Worm (Caenorhabditis elegans) whole organism, young adult: Measurements from ENCODE around the gene F36G9.7.

ENCODE experiments used
- B0336.3 ChIP-seq: fragments of 200-800 bp; sonication (Bioruptor generic); IDR thresholded peaks from 2 replicates; pipeline ENCODE4 v1.3.6; 2022; ENCODE audit warnings: missing genetic modification characterization, missing compliant biosample characterization
- C06A6.2 ChIP-seq: fragments of 200-800 bp; sonication (Bioruptor generic); conservative IDR thresholded peaks from 2 replicates; pipeline ENCODE4 v1.3.6; 2022; ENCODE audit warnings: missing genetic modification characterization, missing compliant biosample characterization
- D2030.7 ChIP-seq: fragments of 200-800 bp; sonication (Bioruptor generic); IDR thresholded peaks from 2 replicates; pipeline ENCODE4 v1.3.6; 2022; ENCODE audit warnings: missing genetic modification reagents, missing genetic modification characterization, missing compliant biosample characterization
- F10E7.11 ChIP-seq: sonication (generic microtip); optimal IDR thresholded peaks from 2 replicates; lab custom pipeline; 2017; ENCODE audit warnings: mild to moderate bottlenecking, missing genetic modification characterization, moderate library complexity, missing compliant biosample characterization
- F37B4.10 ChIP-seq: fragments of 200-800 bp; sonication (Bioruptor generic); IDR thresholded peaks from 2 replicates; pipeline ENCODE4 v1.3.6; 2022; ENCODE audit warnings: missing genetic modification characterization, missing compliant biosample characterization
- T07F8.4 ChIP-seq: sonication (generic microtip); optimal IDR thresholded peaks from 2 replicates; lab custom pipeline; 2016; ENCODE audit warnings: mild to moderate bottlenecking, missing genetic modification characterization, moderate library complexity, missing compliant biosample characterization
- Y53F4B.3 ChIP-seq: fragments of 200-800 bp; sonication (Bioruptor generic); IDR thresholded peaks from 2 replicates; pipeline ENCODE4 v1.3.6; 2022; ENCODE audit warnings: missing genetic modification reagents, missing genetic modification characterization, missing compliant biosample characterization
- atf-7 ChIP-seq: sonication (generic microtip); optimal IDR thresholded peaks from 2 replicates; lab custom pipeline; 2017; ENCODE audit warnings: mild to moderate bottlenecking, missing genetic modification characterization, missing compliant biosample characterization
- attf-5 ChIP-seq: fragments of 200-800 bp; sonication (Bioruptor generic); optimal IDR thresholded peaks from 2 replicates; lab custom pipeline; 2018; ENCODE audit warnings: mild to moderate bottlenecking, missing genetic modification characterization, missing compliant biosample characterization
- bed-2 ChIP-seq: fragments of 200-800 bp; sonication (Bioruptor generic); IDR thresholded peaks from 2 replicates; pipeline ENCODE4 v1.3.6; 2022; ENCODE audit warnings: missing genetic modification reagents, missing genetic modification characterization, missing compliant biosample characterization
- ceh-27 ChIP-seq: fragments of 200-800 bp; sonication (Bioruptor generic); optimal IDR thresholded peaks from 2 replicates; lab custom pipeline; 2018; ENCODE audit warnings: mild to moderate bottlenecking, missing genetic modification characterization, moderate library complexity, missing compliant biosample characterization
- ceh-58 ChIP-seq: fragments of 200-800 bp; sonication (Bioruptor generic); IDR thresholded peaks from 2 replicates; pipeline ENCODE4 v1.3.6; 2022; ENCODE audit warnings: missing genetic modification characterization, missing compliant biosample characterization
- dox-1 ChIP-seq: fragments of 200-800 bp; sonication (Bioruptor generic); IDR thresholded peaks from 2 replicates; pipeline ENCODE4 v1.3.6; 2022; ENCODE audit warnings: missing genetic modification reagents, missing genetic modification characterization, missing compliant biosample characterization
- ekl-4 ChIP-seq: fragments of 200-800 bp; sonication (Bioruptor generic); IDR thresholded peaks from 2 replicates; pipeline ENCODE4 v1.3.6; 2022; ENCODE audit warnings: missing genetic modification reagents, missing genetic modification characterization, missing compliant biosample characterization
- him-1 ChIP-seq: sonication (generic microtip); optimal IDR thresholded peaks from 2 replicates; lab custom pipeline; 2016; ENCODE audit warnings: missing genotype, missing genetic modification reagents, missing genetic modification characterization, missing compliant biosample characterization
- hlh-12 ChIP-seq: sonication (generic microtip); optimal IDR thresholded peaks from 2 replicates; lab custom pipeline; 2016; ENCODE audit warnings: missing genetic modification characterization, missing compliant biosample characterization
- hmg-1.2 ChIP-seq: fragments of 200-800 bp; sonication (Bioruptor generic); IDR thresholded peaks from 2 replicates; pipeline ENCODE4 v1.3.6; 2022; ENCODE audit warnings: missing genetic modification reagents, missing genetic modification characterization, missing compliant biosample characterization
- hsf-1 ChIP-seq: fragments of 200-800 bp; sonication (Bioruptor generic); IDR thresholded peaks from 2 replicates; pipeline ENCODE4 v1.3.6; 2022; ENCODE audit warnings: missing genetic modification reagents, missing genetic modification characterization, missing compliant biosample characterization
- let-526 ChIP-seq: fragments of 200-800 bp; sonication (Bioruptor generic); IDR thresholded peaks from 2 replicates; pipeline ENCODE4 v1.3.6; 2022; ENCODE audit warnings: missing genetic modification reagents, missing genetic modification characterization, missing compliant biosample characterization
- lin-26 ChIP-seq: fragments of 200-800 bp; sonication (Bioruptor generic); IDR thresholded peaks from 2 replicates; pipeline ENCODE4 v1.3.6; 2022; ENCODE audit warnings: missing genetic modification reagents, missing genetic modification characterization, missing compliant biosample characterization
- lir-1 ChIP-seq: fragments of 200-800 bp; sonication (Bioruptor generic); conservative IDR thresholded peaks from 2 replicates; pipeline ENCODE4 v1.3.6; 2022; ENCODE audit warnings: missing genetic modification reagents, missing genetic modification characterization, missing compliant biosample characterization
- madf-8 ChIP-seq: fragments of 200-800 bp; sonication (Bioruptor generic); conservative IDR thresholded peaks from 2 replicates; pipeline ENCODE4 v1.3.6; 2022; ENCODE audit warnings: missing genetic modification reagents, missing genetic modification characterization, missing compliant biosample characterization
- nfya-1 ChIP-seq: sonication (generic microtip); optimal IDR thresholded peaks from 2 replicates; lab custom pipeline; 2017; ENCODE audit warnings: antibody characterized with exemption, missing compliant biosample characterization, missing genetic modification characterization, borderline replicate concordance; ENCODE audit not compliant: insufficient read depth
- nfyb-1 ChIP-seq: fragments of 200-800 bp; sonication (Bioruptor generic); IDR thresholded peaks from 2 replicates; pipeline ENCODE4 v1.3.6; 2022; ENCODE audit warnings: missing genetic modification reagents, missing genetic modification characterization, missing compliant biosample characterization
- nhr-179 ChIP-seq: sonication (generic microtip); optimal IDR thresholded peaks from 2 replicates; lab custom pipeline; 2016; ENCODE audit warnings: mild to moderate bottlenecking, missing genetic modification characterization, missing compliant biosample characterization
- nhr-80 ChIP-seq: sonication (generic microtip); optimal IDR thresholded peaks from 2 replicates; lab custom pipeline; 2016; ENCODE audit warnings: missing genetic modification characterization, missing compliant biosample characterization
- pbrm-1 ChIP-seq: fragments of 200-800 bp; sonication (Bioruptor generic); IDR thresholded peaks from 2 replicates; pipeline ENCODE4 v1.3.6; 2022; ENCODE audit warnings: missing genetic modification reagents, missing genetic modification characterization, missing compliant biosample characterization
- rcor-1 ChIP-seq: fragments of 200-800 bp; sonication (Bioruptor generic); IDR thresholded peaks from 2 replicates; pipeline ENCODE4 v1.3.6; 2022; ENCODE audit warnings: missing genetic modification reagents, missing genetic modification characterization, missing compliant biosample characterization
- rec-8 ChIP-seq, 2 experiments: sonication (generic microtip); optimal IDR thresholded peaks; 2 replicates each; lab custom pipeline; 2016; ENCODE audit warnings: mild to moderate bottlenecking in 2 of 2, missing genetic modification characterization in 2 of 2, missing genetic modification reagents in 2 of 2, missing genotype in 2 of 2, missing biosample characterization in 1 of 2, missing compliant biosample characterization in 1 of 2, moderate library complexity in 1 of 2
- tlf-1 ChIP-seq: fragments of 200-800 bp; sonication (Bioruptor generic); optimal IDR thresholded peaks from 2 replicates; lab custom pipeline; 2018; ENCODE audit warnings: mild to moderate bottlenecking, missing genetic modification characterization, missing compliant biosample characterization
- unc-62 ChIP-seq: fragments of 150-350 bp; optimal IDR thresholded peaks from 2 replicates; lab custom pipeline; 2014; ENCODE audit warnings: missing biosample characterization, missing genetic modification reagents, missing genetic modification characterization
- ztf-25 ChIP-seq: fragments of 200-800 bp; sonication (Bioruptor generic); IDR thresholded peaks from 2 replicates; pipeline ENCODE4 v1.3.6; 2022; ENCODE audit warnings: missing genetic modification reagents, missing genetic modification characterization, missing compliant biosample characterization
- ztf-26 ChIP-seq: sonication (generic microtip); optimal IDR thresholded peaks from 2 replicates; lab custom pipeline; 2017; ENCODE audit warnings: missing genetic modification characterization, missing compliant biosample characterization
- ztf-28 ChIP-seq: fragments of 200-800 bp; sonication (Bioruptor generic); IDR thresholded peaks from 2 replicates; pipeline ENCODE4 v1.3.6; 2022; ENCODE audit warnings: missing genetic modification reagents, missing genetic modification characterization, missing compliant biosample characterization

The F36G9.7 gene

DNA sequence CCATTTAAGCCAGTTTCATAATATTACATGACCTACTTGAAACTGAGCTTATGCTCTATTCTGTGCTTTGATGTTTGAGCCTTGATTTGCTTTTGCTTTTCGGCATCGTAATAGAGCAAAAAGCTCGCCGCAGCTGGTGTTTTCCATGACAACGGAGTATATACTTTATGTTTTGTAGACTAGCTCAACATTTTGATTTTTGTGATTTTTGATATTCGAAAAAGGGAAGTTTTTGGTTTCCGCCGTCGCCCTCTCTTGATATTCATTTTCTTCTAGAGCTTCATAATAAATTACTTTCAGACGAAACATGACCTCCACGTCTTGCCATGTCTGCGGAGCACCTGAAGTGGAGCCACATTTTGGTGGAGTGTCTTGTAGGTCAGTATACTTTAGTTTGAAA lies 32.7 kb upstream of the F36G9.7 start, which contains the start of gene nhr-63:
Gene nhr-63 (plus strand): TSS at position 301 of the 400 bp plus-strand sequence.
- TF ChIP-seq ztf-28 = no peak
- TF ChIP-seq let-526 (GFP tag; lab: Robert Waterston, UW) = no peak
- no peak for TF ChIP-seq rec-8 (tag; optimal IDR thresholded peaks at IDR 0.05; lab: Kevin White, UChicago)
- TF ChIP-seq ceh-58 (GFP tag; lab: Robert Waterston, UW) = no peak
- TF ChIP-seq lin-26 = no peak
- no peak for TF ChIP-seq ztf-26 (tag; lab: Kevin White, UChicago)
- TF ChIP-seq D2030.7 (GFP tag; lab: Robert Waterston, UW) = no peak
- no peak for TF ChIP-seq rcor-1
- TF ChIP-seq ztf-25 (GFP tag; lab: Robert Waterston, UW) = no peak
- TF ChIP-seq B0336.3 (GFP tag; lab: Robert Waterston, UW) = no peak
- no peak for TF ChIP-seq unc-62 (GFP tag; lab: Kevin White, UChicago)
- TF ChIP-seq F10E7.11 = no peak
- TF ChIP-seq tlf-1 (GFP tag; lab: Kevin White, UChicago) = no peak
- no peak for TF ChIP-seq C06A6.2 (GFP tag; lab: Robert Waterston, UW)
- no peak for TF ChIP-seq him-1 (tag; lab: Kevin White, UChicago)
- TF ChIP-seq hlh-12 (tag; lab: Kevin White, UChicago) = no peak

DNA sequence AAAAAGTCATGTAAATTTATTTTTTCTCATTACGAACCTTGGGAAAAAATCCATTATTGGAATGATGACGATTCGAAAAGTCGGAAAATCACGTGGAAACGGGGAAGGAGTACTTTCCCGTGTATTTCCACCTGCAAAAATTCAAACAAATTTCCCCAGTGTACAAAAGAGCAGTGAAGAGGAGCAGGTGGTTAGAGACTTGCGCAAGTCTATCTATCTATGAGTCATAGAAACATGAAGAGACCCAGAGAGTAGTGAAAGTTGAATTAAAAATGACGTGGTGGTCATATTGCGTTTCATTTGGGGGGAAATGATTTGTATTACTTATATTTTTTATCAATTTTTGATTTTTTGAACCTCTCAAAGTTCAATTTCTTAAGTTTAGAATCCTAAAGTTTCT lies 30.9 kb upstream of the F36G9.7 start, which contains the start of gene nhr-50:
Gene nhr-50 (minus strand): TSS at position 199 of the 400 bp plus-strand sequence.
- TF ChIP-seq hmg-1.2 = peak; percentile 58; the same call in 1 of the 2 replicates
- TF ChIP-seq atf-7 = peak; percentile 77
- TF ChIP-seq nfyb-1 (GFP tag; lab: Robert Waterston, UW) = peak; percentile 34; the same call in 1 of the 2 replicates
- TF ChIP-seq attf-5 (GFP tag; lab: Kevin White, UChicago) = peak; percentile 20
- TF ChIP-seq unc-62 (GFP tag; lab: Kevin White, UChicago) = no peak
- peak; percentile 78 for TF ChIP-seq nhr-80 (tag; lab: Kevin White, UChicago)
- TF ChIP-seq Y53F4B.3 (GFP tag; lab: Robert Waterston, UW) = no peak
- peak; percentile 50; the same call in 1 of the 2 replicates for TF ChIP-seq dox-1 (GFP tag; lab: Robert Waterston, UW)
- no peak for TF ChIP-seq pbrm-1 (GFP tag; lab: Robert Waterston, UW)

DNA sequence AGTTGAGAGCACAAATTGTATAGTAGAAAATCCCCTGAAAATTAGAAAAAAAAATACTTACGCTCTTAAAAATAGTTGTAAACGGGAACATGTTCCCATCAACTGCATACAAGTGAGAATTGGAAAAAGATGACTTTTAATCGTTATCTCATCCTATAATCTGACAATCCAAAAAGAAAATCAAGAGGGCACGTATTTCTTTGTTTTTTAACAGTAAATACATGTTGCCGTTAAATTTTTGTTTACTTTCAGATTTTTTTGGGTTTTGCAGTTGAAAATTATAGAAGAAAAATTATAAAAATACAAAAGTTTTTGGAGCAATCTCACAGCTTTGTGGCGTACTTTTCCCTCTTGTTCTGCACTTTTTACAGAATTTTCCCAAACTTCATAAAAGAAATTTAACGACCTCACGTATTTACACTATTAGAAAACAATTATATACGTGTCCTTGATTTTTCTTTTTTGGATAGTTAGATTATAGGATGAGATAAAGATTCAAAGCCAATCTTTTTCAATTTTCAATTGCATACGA lies 27.2 kb upstream of the F36G9.7 start, which contains the start of the genes C06C6.9 and C06C6.8:
Gene C06C6.9 (minus strand): TSS at position 101 of the 532 bp plus-strand sequence.
Gene C06C6.8 (plus strand): TSS at position 482 of the 532 bp plus-strand sequence.
- TF ChIP-seq F37B4.10 (GFP tag; lab: Robert Waterston, UW) (no peak), bed-2 (GFP tag; lab: Robert Waterston, UW) (no peak), lir-1 (GFP tag; lab: Robert Waterston, UW) (no peak), ceh-27 (GFP tag; lab: Kevin White, UChicago) (no peak), nhr-179 (tag; lab: Kevin White, UChicago) (no peak), T07F8.4 (tag; lab: Kevin White, UChicago) (no peak), C06A6.2 (GFP tag; lab: Robert Waterston, UW) (no peak), nfya-1 (tag; lab: Kevin White, UChicago) (no peak), ekl-4 (GFP tag; lab: Robert Waterston, UW) (no peak), madf-8 (no peak), hsf-1 (GFP tag; lab: Robert Waterston, UW) (no peak), let-526 (GFP tag; lab: Robert Waterston, UW) (no peak)
